Fruit fly (Drosophila melanogaster): Measurements from ENCODE around the gene SdhBL.

The SdhBL gene

DNA sequence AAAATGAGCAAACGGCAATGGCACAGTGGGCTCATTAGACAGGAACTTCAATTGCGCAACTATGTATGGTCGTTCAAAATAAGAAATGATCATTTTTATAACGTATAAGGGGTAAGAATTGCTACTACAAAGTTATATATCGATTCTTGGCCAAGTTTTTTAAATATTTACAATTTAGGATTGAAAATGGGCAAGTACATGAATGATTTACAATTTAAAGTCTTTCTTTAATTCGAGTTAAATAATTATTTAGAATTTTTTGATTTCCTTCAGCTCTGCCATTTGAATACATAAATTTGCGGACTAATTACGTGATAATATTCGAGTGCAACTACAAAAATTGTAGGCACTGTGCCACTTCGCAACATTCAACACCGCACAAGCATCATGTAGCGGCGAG is 30.5 kb downstream of the SdhBL start:
- no peak for TF ChIP-seq odd (GFP tag; optimal IDR thresholded peaks at IDR 0.05)
- peak; percentile 10; the same call in 1 of the 2 replicates for TF ChIP-seq Drgx (GFP tag; IDR thresholded peaks at IDR 0.05)
- peak; percentile 22 for TF ChIP-seq CG8388 (GFP tag; optimal IDR thresholded peaks at IDR 0.05)
- peak; percentile 2 for TF ChIP-seq gem (tag; optimal IDR thresholded peaks at IDR 0.05)
- TF ChIP-seq Hr39 (optimal IDR thresholded peaks at IDR 0.05): no peak
- TF ChIP-seq lbe (GFP tag; optimal IDR thresholded peaks at IDR 0.05): peak; percentile 1
- TF ChIP-seq Bteb2 (GFP tag; optimal IDR thresholded peaks at IDR 0.05): no peak
- peak in 1 of 2 experiments; percentile 63 for TF ChIP-seq bsh (GFP tag; optimal IDR thresholded peaks at IDR 0.05)
- TF ChIP-seq CG1792 (GFP tag; optimal IDR thresholded peaks at IDR 0.05): no peak
- peak; percentile 30 for TF ChIP-seq Med (GFP tag)
- TF ChIP-seq sens (GFP tag): peak; percentile 3
- TF ChIP-seq Kr (GFP tag; optimal IDR thresholded peaks at IDR 0.05): no peak
- TF ChIP-seq CG4854 (GFP tag; optimal IDR thresholded peaks at IDR 0.05): no peak
- no peak for TF ChIP-seq Mrtf (GFP tag; IDR thresholded peaks at IDR 0.05)

DNA sequence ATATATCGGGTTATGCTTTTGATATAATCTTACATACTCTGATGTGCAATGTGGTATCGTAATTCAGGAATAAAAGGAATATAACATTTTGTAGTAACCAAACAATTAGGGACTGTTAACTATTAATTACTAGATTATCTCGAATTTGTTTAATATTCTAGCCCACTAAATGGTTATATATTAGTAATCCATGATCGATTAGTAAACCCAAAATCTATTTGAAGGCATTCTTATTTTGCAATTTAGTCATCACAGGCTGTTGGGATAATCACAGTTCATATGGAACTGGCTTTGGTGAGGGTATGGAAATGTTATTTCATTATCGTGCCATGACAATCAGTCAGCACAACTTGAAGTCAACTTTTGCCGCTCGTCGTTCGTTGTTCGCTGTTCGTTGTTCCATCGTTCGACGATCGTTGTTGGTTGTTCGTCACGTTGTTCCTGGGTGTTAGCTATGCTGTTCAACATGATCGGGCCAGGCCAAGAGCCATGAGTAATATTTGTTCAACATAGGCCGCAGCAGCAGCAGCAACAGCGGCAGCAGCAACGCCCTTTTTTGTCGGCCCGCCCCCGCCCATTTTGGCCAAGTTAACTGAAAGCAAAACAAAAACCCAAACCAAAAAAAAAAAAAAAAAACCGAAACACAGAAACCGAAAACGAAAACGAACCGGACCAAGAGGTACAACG is 31.6 kb downstream of the SdhBL start:
- TF ChIP-seq Nf-YB (GFP tag; optimal IDR thresholded peaks at IDR 0.05) (no peak), Deaf1 (tag; optimal IDR thresholded peaks at IDR 0.05) (peak; percentile 40), CG7987 (GFP tag; optimal IDR thresholded peaks at IDR 0.05) (no peak), kni (GFP tag; optimal IDR thresholded peaks at IDR 0.05) (peak; percentile 1), gem (tag; optimal IDR thresholded peaks at IDR 0.05) (peak; percentile 4), nom (GFP tag; optimal IDR thresholded peaks at IDR 0.05) (peak; percentile 20), CG5180 (GFP tag; optimal IDR thresholded peaks at IDR 0.05) (peak; percentile 92), zf30C (GFP tag; optimal IDR thresholded peaks at IDR 0.05) (no peak), CG6175 (GFP tag; IDR thresholded peaks at IDR 0.05) (peak; percentile 46; the same call in 1 of the 3 replicates), Adf1 (GFP tag; IDR thresholded peaks at IDR 0.05) (peak; percentile 62), chinmo (GFP tag; IDR thresholded peaks at IDR 0.05; ENCODE audit: partially characterized antibody) (peak; percentile 63; the same call in 1 of the 4 replicates)

DNA sequence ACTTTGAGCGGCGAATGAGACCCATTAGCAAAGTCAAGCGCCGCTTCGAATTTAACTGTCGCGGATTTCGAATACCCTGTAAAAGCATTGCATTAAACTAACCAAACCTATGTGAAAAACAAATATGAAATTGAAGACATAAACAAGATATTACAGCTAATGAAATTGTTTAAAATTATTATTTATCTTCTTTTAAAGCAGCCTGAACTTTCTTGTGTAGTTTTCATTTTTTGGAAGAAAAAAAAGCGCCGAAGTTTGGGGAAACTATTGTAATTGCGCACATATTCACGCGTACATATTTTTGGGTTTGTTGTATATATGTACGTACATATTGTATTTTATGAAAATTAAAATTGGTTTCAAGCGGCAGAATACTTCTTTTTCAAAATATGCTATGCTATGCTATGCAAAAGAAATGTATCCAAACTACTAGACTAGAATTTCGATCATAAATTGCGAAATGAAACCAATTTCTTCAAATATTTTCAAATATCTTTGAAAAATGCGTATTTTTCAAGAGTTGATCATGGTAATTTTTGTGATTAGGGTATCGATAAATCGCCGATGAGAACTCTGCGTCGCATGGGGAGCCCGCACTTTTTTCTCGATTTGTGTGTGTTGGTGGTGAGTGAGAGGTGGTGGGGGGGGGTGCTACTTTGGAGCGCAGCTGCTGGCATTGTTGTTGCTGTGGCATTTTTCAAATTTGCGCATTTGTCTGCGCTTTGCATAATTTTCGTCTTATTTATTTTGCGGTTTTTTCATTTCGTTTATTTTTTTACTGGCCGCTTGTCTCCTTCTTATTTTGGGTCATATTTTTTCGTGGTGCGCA is 32.3 kb downstream of the SdhBL start:
- 0 out of 4 replicates have a peak, but pooled peaks have one; percentile 48 for TF ChIP-seq chinmo (GFP tag; IDR thresholded peaks at IDR 0.05; ENCODE audit: partially characterized antibody)
- TF ChIP-seq Drgx (GFP tag; IDR thresholded peaks at IDR 0.05): peak; percentile 30; the same call in 1 of the 2 replicates
- TF ChIP-seq tgo (GFP tag; IDR thresholded peaks at IDR 0.05): no peak
- TF ChIP-seq CG13123 (GFP tag; optimal IDR thresholded peaks at IDR 0.05): no peak
- TF ChIP-seq crol (GFP tag; IDR thresholded peaks at IDR 0.05): peak; percentile 60
- TF ChIP-seq sens (GFP tag): peak; percentile 68
- TF ChIP-seq D19B (GFP tag; optimal IDR thresholded peaks at IDR 0.05): peak; percentile 29
- no peak for TF ChIP-seq Fer2 (tag; optimal IDR thresholded peaks at IDR 0.05)
- TF ChIP-seq CG18262 (tag; optimal IDR thresholded peaks at IDR 0.05): peak; percentile 6
- TF ChIP-seq row (GFP tag; IDR thresholded peaks at IDR 0.05): peak; percentile 24; the same call in 1 of the 3 replicates

DNA sequence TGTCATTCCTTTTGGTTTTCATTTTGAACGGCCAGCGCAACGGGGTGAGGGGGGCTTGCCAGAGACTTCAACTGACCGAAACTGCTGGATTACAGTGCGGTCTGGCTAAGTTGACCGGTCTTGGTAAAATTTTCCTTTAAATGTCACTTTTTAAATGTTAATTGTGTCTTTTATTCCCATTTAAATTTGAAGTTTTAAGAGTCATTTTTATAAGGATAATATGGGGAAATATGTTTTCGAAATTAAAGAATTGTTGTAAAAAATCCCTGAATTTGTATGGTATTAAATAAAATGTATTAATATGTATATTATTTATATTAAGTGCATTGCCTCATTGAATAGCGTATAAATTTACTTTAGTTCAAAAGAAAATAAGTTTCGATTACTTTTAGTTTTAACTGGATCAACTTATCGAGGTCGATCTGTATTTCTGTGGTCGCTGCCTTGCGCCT is 34.4 kb downstream of the SdhBL start:
- TF ChIP-seq bcd (GFP tag; optimal IDR thresholded peaks at IDR 0.05) (no peak), CG16815 (GFP tag; optimal IDR thresholded peaks at IDR 0.05) (no peak), CG14710 (tag; optimal IDR thresholded peaks at IDR 0.05) (peak; percentile 45), ap (GFP tag; IDR thresholded peaks at IDR 0.05) (no peak), PHDP (tag; optimal IDR thresholded peaks at IDR 0.05) (no peak), otp (GFP tag; IDR thresholded peaks at IDR 0.05) (no peak), dmrt11E (tag; optimal IDR thresholded peaks at IDR 0.05) (peak; percentile 32), CG10654 (GFP tag; optimal IDR thresholded peaks at IDR 0.05) (no peak), Pdp1 (GFP tag; optimal IDR thresholded peaks at IDR 0.05) (no peak), zfh1 (GFP tag; IDR thresholded peaks at IDR 0.05) (no peak), CG1529 (GFP tag; optimal IDR thresholded peaks at IDR 0.05) (no peak), CoRest (tag; optimal IDR thresholded peaks at IDR 0.05) (peak; percentile 36), sug (tag; optimal IDR thresholded peaks at IDR 0.05) (no peak)

Measured in whole organism, embryonic.